Worm (Caenorhabditis elegans): ENCODE measurements around the gene nhr-283.

Gene nhr-283

DNA sequence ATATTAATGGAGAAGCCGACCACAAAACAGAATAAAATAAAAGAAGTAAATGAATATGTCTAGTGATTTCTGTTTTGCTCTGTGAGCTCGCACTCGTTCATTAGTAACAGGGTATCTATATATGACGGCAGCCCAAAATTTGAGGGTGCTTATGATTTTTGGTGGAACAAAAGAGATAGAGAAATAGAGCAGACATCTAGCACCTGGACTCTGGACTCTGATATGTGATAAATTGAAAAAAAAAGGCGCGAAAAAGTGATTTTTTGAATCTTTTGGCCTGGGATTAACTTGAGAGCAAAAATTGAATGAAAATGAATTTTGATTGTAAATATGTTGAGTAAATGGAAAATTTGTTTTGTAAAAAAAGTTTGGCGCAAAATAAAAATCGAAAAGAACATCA is at the start of gene nhr-283:
Gene nhr-283, minus strand, starts transcription at position 101 of the 400 bp plus-strand sequence.
- no peak for TF ChIP-seq mdl-1 (tag; optimal IDR thresholded peaks at IDR 0.05)
- TF ChIP-seq nhr-11 (tag; optimal IDR thresholded peaks at IDR 0.05), result no peak
- no peak for TF ChIP-seq C34F6.9 (tag; optimal IDR thresholded peaks at IDR 0.05)
- TF ChIP-seq nhr-237 (tag; optimal IDR thresholded peaks at IDR 0.05), result no peak
- TF ChIP-seq ztf-4 (tag; optimal IDR thresholded peaks at IDR 0.05), result no peak
- no peak for TF ChIP-seq elt-3 (tag; optimal IDR thresholded peaks at IDR 0.05)
- TF ChIP-seq nhr-10 (tag; optimal IDR thresholded peaks at IDR 0.05), result no peak
- no peak for TF ChIP-seq nhr-21 (tag; optimal IDR thresholded peaks at IDR 0.05)
- no peak for TF ChIP-seq ceh-16 (tag; optimal IDR thresholded peaks at IDR 0.05)
- no peak for TF ChIP-seq blmp-1 (tag; optimal IDR thresholded peaks at IDR 0.05; ENCODE audit: insufficient read depth)
- TF ChIP-seq alr-1 (tag; optimal IDR thresholded peaks at IDR 0.05), result no peak
- no peak for TF ChIP-seq Y55F3AM.14 (GFP tag; optimal IDR thresholded peaks at IDR 0.05)
- no peak for TF ChIP-seq mbf-1 (tag; optimal IDR thresholded peaks at IDR 0.05)

DNA sequence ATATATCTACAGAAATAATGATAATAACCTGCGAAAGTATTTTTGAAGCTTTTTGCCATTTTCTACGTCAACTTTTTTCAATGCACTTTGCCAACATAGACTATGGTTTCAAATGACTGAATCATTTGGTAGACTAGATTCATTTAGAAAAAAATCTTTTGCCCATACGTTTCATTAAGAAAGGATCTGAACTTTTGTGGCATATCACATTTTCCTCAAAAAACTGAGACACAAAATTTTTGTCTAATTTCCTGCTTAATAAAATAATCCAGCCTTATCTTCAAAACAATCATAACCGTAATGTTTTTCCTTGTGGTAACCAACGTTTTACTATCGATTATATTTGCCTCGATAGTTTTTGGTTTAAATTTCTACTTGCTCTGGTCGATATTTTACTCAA is 49.6 kb upstream of the nhr-283 start, which contains the start of gene srbc-51:
Gene srbc-51, plus strand, starts transcription at position 301 of the 400 bp plus-strand sequence.
- TF ChIP-seq snpc-4 (tag; optimal IDR thresholded peaks at IDR 0.05) (no peak), unc-62 (GFP tag; optimal IDR thresholded peaks at IDR 0.05) (no peak), nhr-129 (tag; optimal IDR thresholded peaks at IDR 0.05) (no peak), ztf-11 (tag; optimal IDR thresholded peaks at IDR 0.05) (no peak), fos-1 (tag; optimal IDR thresholded peaks at IDR 0.05) (no peak), lin-13 (GFP tag; optimal IDR thresholded peaks at IDR 0.05) (no peak), unc-39 (tag; optimal IDR thresholded peaks at IDR 0.05) (no peak), nhr-21 (tag; optimal IDR thresholded peaks at IDR 0.05) (no peak), ztf-1 (GFP tag; conservative IDR thresholded peaks at IDR 0.05) (no peak), nhr-25 (tag; optimal IDR thresholded peaks at IDR 0.05) (no peak), nhr-10 (tag; optimal IDR thresholded peaks at IDR 0.05) (no peak)

DNA sequence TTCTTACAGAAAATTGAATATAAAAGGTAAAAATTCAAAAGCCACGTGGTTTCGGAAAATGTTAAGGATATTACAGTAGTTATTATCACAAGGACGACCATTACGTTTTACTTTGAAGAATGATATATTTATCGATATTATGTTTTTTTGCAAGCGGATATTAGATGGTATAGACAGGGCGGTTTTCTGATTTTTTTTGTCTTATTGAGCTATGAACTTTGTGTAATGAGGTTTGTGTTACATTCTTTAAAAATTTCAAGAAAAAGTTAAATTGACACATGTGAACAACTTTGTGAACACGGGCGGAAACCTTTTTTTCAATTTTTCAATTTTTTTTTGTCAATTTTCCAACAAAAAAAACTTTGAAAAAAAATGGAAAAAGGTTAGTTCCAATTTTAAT is 48.3 kb upstream of the nhr-283 start, which contains the start of gene srbc-50:
Gene srbc-50, minus strand, starts transcription at position 101 of the 400 bp plus-strand sequence.
- no peak for TF ChIP-seq ceh-82 (tag; optimal IDR thresholded peaks at IDR 0.05)
- TF ChIP-seq nhr-129 (tag; optimal IDR thresholded peaks at IDR 0.05), result no peak
- no peak for TF ChIP-seq snpc-4 (tag; optimal IDR thresholded peaks at IDR 0.05)
- TF ChIP-seq Y55F3AM.14 (GFP tag; optimal IDR thresholded peaks at IDR 0.05), result no peak
- TF ChIP-seq ztf-1 (GFP tag; conservative IDR thresholded peaks at IDR 0.05), result no peak
- no peak for TF ChIP-seq peb-1 (tag; optimal IDR thresholded peaks at IDR 0.05)
- TF ChIP-seq F13H6.1 (tag; optimal IDR thresholded peaks at IDR 0.05), result no peak
- TF ChIP-seq egl-27 (tag; optimal IDR thresholded peaks at IDR 0.05), result no peak
- TF ChIP-seq nhr-21 (tag; optimal IDR thresholded peaks at IDR 0.05), result no peak
- no peak for TF ChIP-seq unc-62 (GFP tag; optimal IDR thresholded peaks at IDR 0.05)
- TF ChIP-seq nhr-10 (tag; optimal IDR thresholded peaks at IDR 0.05), result no peak
- TF ChIP-seq nhr-237 (tag; optimal IDR thresholded peaks at IDR 0.05), result no peak
- TF ChIP-seq zag-1 (tag; optimal IDR thresholded peaks at IDR 0.05), result no peak
- no peak for TF ChIP-seq nhr-77 (tag; optimal IDR thresholded peaks at IDR 0.05)
- no peak for TF ChIP-seq mab-5 (tag; optimal IDR thresholded peaks at IDR 0.05)
- no peak for TF ChIP-seq crh-2 (tag; optimal IDR thresholded peaks at IDR 0.05)
- TF ChIP-seq nhr-25 (tag; optimal IDR thresholded peaks at IDR 0.05), result no peak

DNA sequence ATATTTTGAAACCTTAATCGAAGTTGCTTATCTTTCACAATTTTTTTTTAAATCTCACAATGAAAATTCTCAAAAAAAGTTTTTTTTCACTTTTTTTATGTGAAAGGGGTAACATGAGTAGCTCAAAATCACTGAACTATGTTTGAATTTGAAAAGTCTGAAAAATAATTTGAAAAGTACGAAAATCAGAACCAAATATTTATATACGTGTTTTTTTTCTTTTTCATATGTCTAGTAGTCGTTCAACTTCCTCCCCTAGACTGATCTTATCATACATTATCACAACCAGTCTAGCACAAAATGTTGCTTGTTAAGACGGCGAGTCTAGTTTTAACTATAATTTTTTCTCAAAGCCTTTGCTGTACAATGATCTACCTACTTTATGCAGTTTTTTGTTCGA is 44.8 kb upstream of the nhr-283 start, which contains the start of gene srbc-49:
Gene srbc-49, plus strand, starts transcription at position 301 of the 400 bp plus-strand sequence.
- no peak for TF ChIP-seq ztf-4 (tag; optimal IDR thresholded peaks at IDR 0.05)
- TF ChIP-seq skn-1 (tag; optimal IDR thresholded peaks at IDR 0.05), result no peak
- TF ChIP-seq F13H6.1 (tag; optimal IDR thresholded peaks at IDR 0.05), result no peak
- no peak for TF ChIP-seq unc-39 (tag; optimal IDR thresholded peaks at IDR 0.05)
- no peak for TF ChIP-seq ceh-82 (tag; optimal IDR thresholded peaks at IDR 0.05)
- TF ChIP-seq elt-1 (tag; optimal IDR thresholded peaks at IDR 0.05), result no peak
- TF ChIP-seq elt-3 (tag; optimal IDR thresholded peaks at IDR 0.05), result no peak
- no peak for TF ChIP-seq lin-39 (tag; optimal IDR thresholded peaks at IDR 0.05)
- no peak for TF ChIP-seq Y55F3AM.14 (GFP tag; optimal IDR thresholded peaks at IDR 0.05)
- no peak for TF ChIP-seq mab-5 (tag; optimal IDR thresholded peaks at IDR 0.05)
- no peak for TF ChIP-seq ZK546.5 (tag; optimal IDR thresholded peaks at IDR 0.05)
- TF ChIP-seq C34F6.9 (tag; optimal IDR thresholded peaks at IDR 0.05), result no peak
- TF ChIP-seq nhr-23 (tag; optimal IDR thresholded peaks at IDR 0.05), result no peak
- no peak for TF ChIP-seq fos-1 (tag; optimal IDR thresholded peaks at IDR 0.05)
- TF ChIP-seq lsy-2 (tag; optimal IDR thresholded peaks at IDR 0.05), result no peak
- no peak for TF ChIP-seq gmeb-1 (tag; optimal IDR thresholded peaks at IDR 0.05)
